Fruit fly (Drosophila melanogaster) whole organism, embryonic: ENCODE measurements around the gene CG1801.

ENCODE experiments used
- Asciz ChIP-seq: fragments of 200-800 bp; sonication (Bioruptor generic); optimal IDR thresholded peaks from 2 replicates; lab custom pipeline; 2017; ENCODE audit warnings: missing biosample characterization, mild to moderate bottlenecking, missing genetic modification characterization, missing genetic modification reagents
- Bdp1 ChIP-seq: fragments of 200-800 bp; sonication (Bioruptor generic); optimal IDR thresholded peaks from 3 replicates; lab custom pipeline; 2016; ENCODE audit warnings: missing biosample characterization, missing genetic modification characterization
- CG1024 ChIP-seq: fragments of 200-800 bp; sonication (Bioruptor generic); IDR thresholded peaks from 2 replicates; pipeline ENCODE4 v1.3.6; 2022; ENCODE audit warnings: missing biosample characterization, missing genetic modification characterization
- CG11093 ChIP-seq: fragments of 200-800 bp; sonication (Bioruptor generic); IDR thresholded peaks from 3 replicates; pipeline ENCODE4 v1.3.6; 2022; ENCODE audit warnings: missing biosample characterization, missing genetic modification characterization
- CG11456 ChIP-seq: fragments of 200-800 bp; sonication (Bioruptor generic); IDR thresholded peaks from 3 replicates; pipeline ENCODE4 v1.3.6; 2022; ENCODE audit warnings: missing biosample characterization, missing genetic modification characterization
- CG11696 ChIP-seq: fragments of 200-800 bp; sonication (Bioruptor generic); IDR thresholded peaks from 2 replicates; pipeline ENCODE4 v1.3.6; 2022; ENCODE audit warnings: missing biosample characterization, missing genetic modification characterization
- CG12155 ChIP-seq: fragments of 200-800 bp; sonication (Bioruptor generic); optimal IDR thresholded peaks from 3 replicates; lab custom pipeline; 2016; ENCODE audit warnings: missing biosample characterization, missing genetic modification characterization
- CG13894 ChIP-seq: fragments of 200-800 bp; sonication (Bioruptor generic); optimal IDR thresholded peaks from 3 replicates; lab custom pipeline; 2018; ENCODE audit warnings: missing biosample characterization, mild to moderate bottlenecking, missing genetic modification characterization, moderate library complexity
- CG14014 ChIP-seq: fragments of 200-800 bp; sonication (Bioruptor generic); IDR thresholded peaks from 2 replicates; pipeline ENCODE4 v1.3.6; 2022; ENCODE audit warnings: missing biosample characterization, missing genetic modification characterization
- CG1529 ChIP-seq: fragments of 200-800 bp; sonication (Bioruptor generic); optimal IDR thresholded peaks from 3 replicates; lab custom pipeline; 2018; ENCODE audit warnings: missing biosample characterization, missing genetic modification characterization
- CG15479 ChIP-seq: fragments of 200-800 bp; sonication (Bioruptor generic); optimal IDR thresholded peaks from 3 replicates; lab custom pipeline; 2019; ENCODE audit warnings: missing biosample characterization, mild to moderate bottlenecking, missing genetic modification characterization, moderate library complexity
- CG15601 ChIP-seq: fragments of 200-800 bp; sonication (Bioruptor generic); optimal IDR thresholded peaks from 3 replicates; lab custom pipeline; 2019; ENCODE audit warnings: missing biosample characterization, mild to moderate bottlenecking, missing genetic modification characterization, moderate library complexity
- CG17361 ChIP-seq: fragments of 200-800 bp; sonication (Bioruptor generic); IDR thresholded peaks from 3 replicates; pipeline ENCODE4 v1.3.6; 2022; ENCODE audit warnings: missing biosample characterization, missing genetic modification characterization
- CG17568 ChIP-seq: fragments of 200-800 bp; sonication (Bioruptor generic); optimal IDR thresholded peaks from 2 replicates; lab custom pipeline; 2018; ENCODE audit warnings: missing biosample characterization, mild to moderate bottlenecking, missing genetic modification characterization, moderate library complexity
- CG1832 ChIP-seq: fragments of 200-800 bp; sonication (Bioruptor generic); optimal IDR thresholded peaks from 2 replicates; lab custom pipeline; 2017; ENCODE audit warnings: missing biosample characterization, mild to moderate bottlenecking, missing genetic modification characterization, inconsistent platforms
- CG31365 ChIP-seq: fragments of 200-800 bp; sonication (Bioruptor generic); optimal IDR thresholded peaks from 2 replicates; lab custom pipeline; 2018; ENCODE audit warnings: missing biosample characterization, mild to moderate bottlenecking, missing genetic modification characterization
- CG31441 ChIP-seq: fragments of 200-800 bp; sonication (Bioruptor generic); IDR thresholded peaks from 2 replicates; pipeline ENCODE4 v1.3.6; 2022; ENCODE audit warnings: missing biosample characterization, missing genetic modification characterization
- CG4617 ChIP-seq: fragments of 200-800 bp; sonication (Bioruptor generic); optimal IDR thresholded peaks from 3 replicates; lab custom pipeline; 2016; ENCODE audit warnings: missing biosample characterization, missing genetic modification characterization, borderline replicate concordance
- CG6791 ChIP-seq: fragments of 200-800 bp; sonication (Bioruptor generic); IDR thresholded peaks from 3 replicates; pipeline ENCODE4 v1.3.6; 2022; ENCODE audit warnings: missing biosample characterization, missing genetic modification characterization; ENCODE audit not compliant: partially characterized antibody
- CG7556 ChIP-seq: fragments of 200-800 bp; sonication (Bioruptor generic); optimal IDR thresholded peaks from 2 replicates; lab custom pipeline; 2017; ENCODE audit warnings: missing biosample characterization, mild to moderate bottlenecking, missing genetic modification characterization
- CG8290 ChIP-seq, 3 experiments: fragments of 200-800 bp; sonication (Bioruptor generic); optimal IDR thresholded peaks; 2 replicates each; lab custom pipeline; 2016 to 2019; ENCODE audit warnings: missing biosample characterization in 3 of 3, missing genetic modification characterization in 3 of 3, mild to moderate bottlenecking in 2 of 3, moderate library complexity in 1 of 3
- CG9215 ChIP-seq: fragments of 200-800 bp; sonication (Bioruptor generic); IDR thresholded peaks from 2 replicates; pipeline ENCODE4 v1.3.6; 2022; ENCODE audit warnings: missing biosample characterization, missing genetic modification characterization
- D ChIP-seq, 2 experiments: fragments of 200-800 bp in 1 of 2; fragments of >200 bp in 1 of 2; sonication (Bioruptor generic) in 1 of 2; optimal IDR thresholded peaks; 2 replicates in 1 of 2; 3 replicates in 1 of 2; lab custom pipeline; 2017; ENCODE audit warnings: mild to moderate bottlenecking in 1 of 2, missing biosample characterization in 1 of 2, missing genetic modification characterization in 1 of 2, missing genetic modification reagents in 1 of 2
- Dll ChIP-seq: fragments of 200-800 bp; sonication (Bioruptor generic); IDR thresholded peaks from 4 replicates; pipeline ENCODE4 v1.3.6; 2022; ENCODE audit warnings: missing biosample characterization, missing genetic modification characterization; ENCODE audit not compliant: partially characterized antibody
- Doc2 ChIP-seq: fragments of 200-800 bp; sonication (Bioruptor generic); IDR thresholded peaks from 2 replicates; pipeline ENCODE4 v1.3.6; 2022; ENCODE audit warnings: missing biosample characterization, missing genetic modification characterization
- Ets65A ChIP-seq: fragments of 200-800 bp; sonication (Bioruptor generic); peaks from one replicate; lab custom pipeline; 2016; ENCODE audit warnings: missing biosample characterization, missing genetic modification characterization
- HLH54F ChIP-seq: fragments of 200-800 bp; sonication (Bioruptor generic); optimal IDR thresholded peaks from 3 replicates; lab custom pipeline; 2016; ENCODE audit warnings: missing biosample characterization, missing genetic modification characterization
- Hr3 ChIP-seq: fragments of 200-800 bp; sonication (Bioruptor generic); optimal IDR thresholded peaks from 3 replicates; lab custom pipeline; 2016; ENCODE audit warnings: missing biosample characterization, missing genetic modification characterization
- NC2α ChIP-seq: fragments of 200-800 bp; sonication (Bioruptor generic); optimal IDR thresholded peaks from 2 replicates; lab custom pipeline; 2016; ENCODE audit warnings: missing biosample characterization, missing genetic modification characterization
- Tbp ChIP-seq: fragments of >200 bp; optimal IDR thresholded peaks from 2 replicates; lab custom pipeline; 2018; ENCODE audit warnings: missing biosample characterization, missing genetic modification characterization
- Xbp1 ChIP-seq: fragments of 200-800 bp; sonication (Bioruptor generic); optimal IDR thresholded peaks from 3 replicates; lab custom pipeline; 2016; ENCODE audit warnings: missing biosample characterization, mild to moderate bottlenecking, missing genetic modification characterization
- bowl ChIP-seq: fragments of 200-800 bp; sonication (Bioruptor generic); IDR thresholded peaks from 2 replicates; pipeline ENCODE4 v1.3.6; 2022; ENCODE audit warnings: missing biosample characterization, missing genetic modification characterization
- ci ChIP-seq: fragments of 200-800 bp; sonication (Bioruptor generic); IDR thresholded peaks from 3 replicates; pipeline ENCODE4 v1.3.6; 2022; ENCODE audit warnings: missing biosample characterization, missing genetic modification characterization
- croc ChIP-seq: fragments of 200-800 bp; sonication (Bioruptor generic); conservative IDR thresholded peaks from 3 replicates; pipeline ENCODE4 v1.3.6; 2022; ENCODE audit warnings: missing biosample characterization, missing genetic modification characterization
- fd3F ChIP-seq: fragments of 200-800 bp; sonication (Bioruptor generic); optimal IDR thresholded peaks from 2 replicates; lab custom pipeline; 2018; ENCODE audit warnings: missing biosample characterization, mild to moderate bottlenecking, missing genetic modification characterization, moderate library complexity
- gce ChIP-seq: fragments of 200-800 bp; sonication (Bioruptor generic); IDR thresholded peaks from 3 replicates; pipeline ENCODE4 v1.3.6; 2022; ENCODE audit warnings: missing biosample characterization, missing genetic modification characterization
- grn ChIP-seq: fragments of 200-800 bp; sonication (Bioruptor generic); optimal IDR thresholded peaks from 3 replicates; lab custom pipeline; 2017; ENCODE audit warnings: missing biosample characterization, missing genetic modification characterization
- hbn ChIP-seq: fragments of 200-800 bp; sonication (Bioruptor generic); IDR thresholded peaks from 2 replicates; pipeline ENCODE4 v1.3.6; 2022; ENCODE audit warnings: missing biosample characterization, missing genetic modification characterization; ENCODE audit not compliant: partially characterized antibody
- insv ChIP-seq, 2 experiments: fragments of 200-800 bp; sonication (Bioruptor generic); optimal IDR thresholded peaks; 3 replicates each; lab custom pipeline; 2016 to 2018; ENCODE audit warnings: missing biosample characterization in 2 of 2, missing genetic modification characterization in 2 of 2
- lov ChIP-seq, 2 experiments: fragments of 200-800 bp in 1 of 2; fragments of >200 bp in 1 of 2; sonication (Bioruptor generic) in 1 of 2; IDR thresholded peaks in 1 of 2; optimal IDR thresholded peaks in 1 of 2; 2 replicates in 1 of 2; 3 replicates in 1 of 2; pipeline versions ENCODE4 v1.3.6 to Lab custom; 2017 to 2022; ENCODE audit warnings: missing biosample characterization in 1 of 2, missing genetic modification characterization in 1 of 2
- luna ChIP-seq: fragments of 200-800 bp; sonication (Bioruptor generic); optimal IDR thresholded peaks from 2 replicates; lab custom pipeline; 2016; ENCODE audit warnings: missing biosample characterization, missing genetic modification characterization
- prd ChIP-seq, 3 experiments: fragments of >200 bp in 2 of 3; fragments of 200-800 bp in 1 of 3; sonication (Bioruptor generic) in 1 of 3; optimal IDR thresholded peaks in 2 of 3; IDR thresholded peaks in 1 of 3; 2 replicates in 2 of 3; 3 replicates in 1 of 3; pipeline versions ENCODE4 v1.3.6 to Lab custom; 2017 to 2022; ENCODE audit warnings: missing biosample characterization in 1 of 3, missing genetic modification characterization in 1 of 3
- pzg ChIP-seq: fragments of 200-800 bp; sonication (Bioruptor generic); optimal IDR thresholded peaks from 3 replicates; lab custom pipeline; 2018; ENCODE audit warnings: missing biosample characterization, mild to moderate bottlenecking, missing genetic modification characterization, moderate library complexity
- sisA ChIP-seq: fragments of 200-800 bp; sonication (Bioruptor generic); IDR thresholded peaks from 2 replicates; pipeline ENCODE4 v1.3.6; 2022; ENCODE audit warnings: missing biosample characterization, missing genetic modification characterization
- tin ChIP-seq: fragments of 200-800 bp; sonication (Bioruptor generic); optimal IDR thresholded peaks from 3 replicates; lab custom pipeline; 2016; ENCODE audit warnings: missing biosample characterization, missing genetic modification characterization
- tup ChIP-seq: fragments of 200-800 bp; sonication (Bioruptor generic); optimal IDR thresholded peaks from 2 replicates; lab custom pipeline; 2016; ENCODE audit warnings: missing biosample characterization, mild to moderate bottlenecking, missing genetic modification characterization, moderate library complexity
- unc-4 ChIP-seq: fragments of 200-800 bp; sonication (Bioruptor generic); IDR thresholded peaks from 2 replicates; pipeline ENCODE4 v1.3.6; 2022; ENCODE audit warnings: missing biosample characterization, missing genetic modification characterization; ENCODE audit not compliant: partially characterized antibody
- zfh1 ChIP-seq: fragments of 200-800 bp; sonication (Bioruptor generic); IDR thresholded peaks from 3 replicates; pipeline ENCODE4 v1.3.6; 2022; ENCODE audit warnings: missing biosample characterization, missing genetic modification characterization

The CG1801 gene

DNA sequence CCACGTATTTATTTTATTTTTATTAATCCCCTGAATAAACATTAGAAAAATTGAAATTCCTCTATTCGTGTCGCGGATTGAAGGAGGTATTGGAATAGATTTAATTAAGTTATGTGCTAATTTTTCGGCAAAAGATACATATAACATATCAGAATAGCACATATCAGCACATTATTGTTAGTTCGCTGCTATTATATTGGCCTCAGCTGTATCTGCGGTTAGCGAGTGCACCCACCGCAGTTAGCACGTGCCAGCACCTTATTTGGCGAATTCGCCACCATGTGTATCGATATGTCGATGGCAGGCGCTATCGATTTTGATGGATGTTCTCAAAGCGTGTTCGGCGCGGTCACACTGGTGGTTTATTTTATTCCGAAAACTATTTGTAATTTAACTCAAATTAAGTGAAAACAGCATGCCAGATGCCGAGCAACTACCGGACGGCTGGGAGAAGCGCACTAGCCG, 27.7 kb upstream of the CG1801 start, which contains the start of gene dod (continued):
- TF ChIP-seq sisA (GFP tag; lab: Robert Waterston, UW) (peak; percentile 30; the same call in 1 of the 2 replicates), gce (GFP tag; lab: Robert Waterston, UW) (peak; percentile 26; the same call in 1 of the 3 replicates), tup (GFP tag; lab: Kevin White, UChicago) (no peak), CG13894 (tag; lab: Kevin White, UChicago) (peak; percentile 67), CG6791 (peak; percentile 79), croc (GFP tag; lab: Robert Waterston, UW) (no peak; the same call in 2 of the 3 replicates), CG31365 (tag; lab: Kevin White, UChicago) (no peak), CG11093 (GFP tag; lab: Robert Waterston, UW) (no peak), CG17361 (peak; percentile 38; the same call in 2 of the 3 replicates), CG1832 (GFP tag; lab: Kevin White, UChicago) (no peak), unc-4 (GFP tag; lab: Robert Waterston, UW) (peak; percentile 79), Dll (peak; percentile 69), CG15479 (GFP tag; lab: Kevin White, UChicago) (no peak), CG14014 (peak; percentile 48; the same call in 1 of the 2 replicates), CG9215 (GFP tag; lab: Robert Waterston, UW) (peak; percentile 30; the same call in 1 of the 2 replicates), Bdp1 (peak; percentile 44), lov (optimal IDR thresholded peaks at IDR 0.05; lab: Kevin White, UChicago) (no peak), lov (GFP tag; IDR thresholded peaks at IDR 0.05; lab: Robert Waterston, UW) (no peak), fd3F (GFP tag; lab: Kevin White, UChicago) (no peak), CG7556 (GFP tag; lab: Kevin White, UChicago) (peak; percentile 37), pzg (GFP tag; lab: Kevin White, UChicago) (peak; percentile 99), Hr3 (GFP tag; lab: Kevin White, UChicago) (peak; percentile 44), CG4617 (GFP tag; lab: Kevin White, UChicago) (peak; percentile 84), CG11456 (GFP tag; lab: Robert Waterston, UW) (peak; percentile 63; the same call in 1 of the 3 replicates), CG31441 (GFP tag; lab: Robert Waterston, UW) (no peak; the same call in 1 of the 2 replicates), luna (GFP tag; lab: Kevin White, UChicago) (no peak), hbn (peak; percentile 67), insv (GFP tag; optimal IDR thresholded peaks at IDR 0.05; lab: Kevin White, UChicago) (peak in 1 of 2 experiments; percentile 19), CG11696 (GFP tag; lab: Robert Waterston, UW) (peak; percentile 99), CG12155 (GFP tag; lab: Kevin White, UChicago) (peak; percentile 20), bowl (GFP tag; lab: Robert Waterston, UW) (no peak), tin (peak; percentile 44), Tbp (GFP tag; lab: Kevin White, UChicago) (no peak), CG15601 (tag; lab: Kevin White, UChicago) (peak; percentile 49), grn (GFP tag; lab: Kevin White, UChicago) (no peak), HLH54F (GFP tag; lab: Kevin White, UChicago) (peak; percentile 35), CG8290 (GFP tag; optimal IDR thresholded peaks at IDR 0.05; lab: Kevin White, UChicago) (no peak), CG8290 (tag; optimal IDR thresholded peaks at IDR 0.05; lab: Kevin White, UChicago) (peak in 1 of 2 experiments; percentile 91), CG1529 (GFP tag; lab: Kevin White, UChicago) (no peak), Doc2 (GFP tag; lab: Robert Waterston, UW) (no peak), CG17568 (GFP tag; lab: Kevin White, UChicago) (no peak), Asciz (GFP tag; lab: Kevin White, UChicago) (no peak), Ets65A (GFP tag; lab: Kevin White, UChicago) (peak; percentile 90), CG1024 (no peak), ci (GFP tag; lab: Robert Waterston, UW) (peak; percentile 78), prd (optimal IDR thresholded peaks at IDR 0.05; lab: Kevin White, UChicago) (no peak), prd (GFP tag; IDR thresholded peaks at IDR 0.05; lab: Robert Waterston, UW) (peak; percentile 59; the same call in 2 of the 3 replicates), zfh1 (GFP tag; lab: Robert Waterston, UW) (peak; percentile 59; the same call in 2 of the 3 replicates), NC2α (GFP tag; lab: Kevin White, UChicago) (no peak), Xbp1 (GFP tag; lab: Kevin White, UChicago) (peak; percentile 60), D (optimal IDR thresholded peaks at IDR 0.05; lab: Kevin White, UChicago) (no peak), D (GFP tag; optimal IDR thresholded peaks at IDR 0.05; lab: Kevin White, UChicago) (no peak)
